Fruit fly (Drosophila melanogaster) whole organism, embryonic: ENCODE measurements around the gene Reg-2.

Experiments
- B-H2 ChIP-seq: fragments of 200-800 bp; sonication (Bioruptor generic); optimal IDR thresholded peaks from 2 replicates; lab custom pipeline; 2018; ENCODE audit warnings: missing biosample characterization, mild to moderate bottlenecking, missing genetic modification characterization
- C15 ChIP-seq: fragments of 200-800 bp; sonication (Bioruptor generic); IDR thresholded peaks from 3 replicates; pipeline ENCODE4 v1.3.6; 2022; ENCODE audit warnings: missing biosample characterization, missing genetic modification characterization
- CG10147 ChIP-seq: fragments of 200-800 bp; sonication (Bioruptor generic); optimal IDR thresholded peaks from 2 replicates; lab custom pipeline; 2019; ENCODE audit warnings: missing biosample characterization, mild to moderate bottlenecking, missing genetic modification characterization, moderate library complexity
- CG10431 ChIP-seq: fragments of 200-800 bp; sonication (Bioruptor generic); optimal IDR thresholded peaks from 3 replicates; lab custom pipeline; 2018; ENCODE audit warnings: missing biosample characterization, mild to moderate bottlenecking, missing genetic modification characterization
- CG11456 ChIP-seq: fragments of 200-800 bp; sonication (Bioruptor generic); IDR thresholded peaks from 3 replicates; pipeline ENCODE4 v1.3.6; 2022; ENCODE audit warnings: missing biosample characterization, missing genetic modification characterization
- CG12104 ChIP-seq: fragments of 200-800 bp; sonication (Bioruptor generic); optimal IDR thresholded peaks from 3 replicates; lab custom pipeline; 2016; ENCODE audit warnings: missing biosample characterization, missing genetic modification characterization
- CG1602 ChIP-seq: fragments of 200-800 bp; sonication (Bioruptor generic); optimal IDR thresholded peaks from 3 replicates; lab custom pipeline; 2016; ENCODE audit warnings: missing biosample characterization, missing genetic modification characterization
- CG30403 ChIP-seq: fragments of 200-800 bp; sonication (Bioruptor generic); optimal IDR thresholded peaks from 3 replicates; lab custom pipeline; 2016; ENCODE audit warnings: missing biosample characterization, missing genetic modification characterization
- CG33213 ChIP-seq: fragments of 200-800 bp; sonication (Bioruptor generic); optimal IDR thresholded peaks from 3 replicates; lab custom pipeline; 2016; ENCODE audit warnings: missing biosample characterization, missing genetic modification characterization
- CG34376 ChIP-seq: fragments of 200-800 bp; sonication (Bioruptor generic); optimal IDR thresholded peaks from 2 replicates; lab custom pipeline; 2018; ENCODE audit warnings: missing biosample characterization, mild to moderate bottlenecking, missing genetic modification characterization
- CG5245 ChIP-seq: fragments of 200-800 bp; sonication (Bioruptor generic); optimal IDR thresholded peaks from 3 replicates; lab custom pipeline; 2016; ENCODE audit warnings: missing biosample characterization, missing genetic modification characterization
- CG6272 ChIP-seq: fragments of 200-800 bp; sonication (Bioruptor generic); IDR thresholded peaks from 2 replicates; pipeline ENCODE4 v1.3.6; 2022; ENCODE audit warnings: missing biosample characterization, missing genetic modification characterization
- CG8765 ChIP-seq: fragments of 200-800 bp; sonication (Bioruptor generic); IDR thresholded peaks from 2 replicates; pipeline ENCODE4 v1.3.6; 2022; ENCODE audit warnings: missing biosample characterization, missing genetic modification characterization
- CG9727 ChIP-seq: fragments of 200-800 bp; sonication (Bioruptor generic); optimal IDR thresholded peaks from 3 replicates; lab custom pipeline; 2017; ENCODE audit warnings: missing biosample characterization, mild to moderate bottlenecking, missing genetic modification characterization
- CG9876 ChIP-seq: fragments of 200-800 bp; sonication (Bioruptor generic); optimal IDR thresholded peaks from 2 replicates; lab custom pipeline; 2016; ENCODE audit warnings: missing biosample characterization, missing genetic modification characterization
- Dip3 ChIP-seq: fragments of 200-800 bp; sonication (Bioruptor generic); optimal IDR thresholded peaks from 3 replicates; lab custom pipeline; 2016; ENCODE audit warnings: missing biosample characterization, missing genetic modification characterization
- Dp ChIP-seq: fragments of 200-800 bp; sonication (Bioruptor generic); optimal IDR thresholded peaks from 2 replicates; lab custom pipeline; 2018; ENCODE audit warnings: missing biosample characterization, mild to moderate bottlenecking, missing genetic modification characterization, moderate library complexity
- Ets65A ChIP-seq: fragments of 200-800 bp; sonication (Bioruptor generic); peaks from one replicate; lab custom pipeline; 2016; ENCODE audit warnings: missing biosample characterization, missing genetic modification characterization
- Fer3 ChIP-seq: fragments of 200-800 bp; sonication (Bioruptor generic); optimal IDR thresholded peaks from 2 replicates; lab custom pipeline; 2018; ENCODE audit warnings: missing biosample characterization, mild to moderate bottlenecking, missing genetic modification characterization, moderate library complexity
- GATAe ChIP-seq: fragments of 200-800 bp; sonication (Bioruptor generic); conservative IDR thresholded peaks from 2 replicates; pipeline ENCODE4 v1.3.6; 2022; ENCODE audit warnings: missing biosample characterization, missing genetic modification characterization
- HLHmδ ChIP-seq: fragments of 200-800 bp; sonication (Bioruptor generic); optimal IDR thresholded peaks from 2 replicates; lab custom pipeline; 2018; ENCODE audit warnings: missing biosample characterization, mild to moderate bottlenecking, missing genetic modification characterization, moderate library complexity
- Hand ChIP-seq: fragments of 200-800 bp; sonication (Bioruptor generic); optimal IDR thresholded peaks from 2 replicates; lab custom pipeline; 2017; ENCODE audit warnings: mild to moderate bottlenecking, missing biosample characterization, missing genetic modification reagents, missing genetic modification characterization
- Hr39 ChIP-seq: fragments of >200 bp; optimal IDR thresholded peaks from 2 replicates; lab custom pipeline; 2017
- MESR4 ChIP-seq: fragments of 200-800 bp; sonication (Bioruptor generic); optimal IDR thresholded peaks from 2 replicates; lab custom pipeline; 2018; ENCODE audit warnings: missing biosample characterization, mild to moderate bottlenecking, missing genetic modification characterization, moderate library complexity
- Med ChIP-seq: fragments of 200-800 bp; sonication (Bioruptor generic); peaks from one replicate; lab custom pipeline; 2016; ENCODE audit warnings: missing biosample characterization, missing genetic modification characterization, mild to moderate bottlenecking, inconsistent platforms, moderate library complexity
- NFAT ChIP-seq: fragments of 200-800 bp; sonication (Bioruptor generic); IDR thresholded peaks from 2 replicates; pipeline ENCODE4 v1.3.6; 2022; ENCODE audit warnings: missing biosample characterization, missing genetic modification characterization
- Xbp1 ChIP-seq: fragments of 200-800 bp; sonication (Bioruptor generic); optimal IDR thresholded peaks from 3 replicates; lab custom pipeline; 2016; ENCODE audit warnings: missing biosample characterization, mild to moderate bottlenecking, missing genetic modification characterization
- abd-A ChIP-seq: fragments of 200-800 bp; sonication (Bioruptor generic); optimal IDR thresholded peaks from 3 replicates; lab custom pipeline; 2019; ENCODE audit warnings: missing biosample characterization, mild to moderate bottlenecking, missing genetic modification characterization, moderate library complexity
- bigmax ChIP-seq: fragments of 200-800 bp; sonication (Bioruptor generic); optimal IDR thresholded peaks from 2 replicates; lab custom pipeline; 2018; ENCODE audit warnings: missing biosample characterization, mild to moderate bottlenecking, missing genetic modification characterization
- cad ChIP-seq: fragments of >200 bp; optimal IDR thresholded peaks from 2 replicates; lab custom pipeline; 2017; ENCODE audit warnings: missing biosample characterization, missing genetic modification characterization
- crp ChIP-seq, 2 experiments: fragments of 200-800 bp; sonication (Bioruptor generic); optimal IDR thresholded peaks; 2 replicates in 1 of 2; 3 replicates in 1 of 2; lab custom pipeline; 2017; ENCODE audit warnings: missing biosample characterization in 2 of 2, missing genetic modification characterization in 2 of 2, mild to moderate bottlenecking in 1 of 2, moderate library complexity in 1 of 2
- dan ChIP-seq: fragments of 200-800 bp; sonication (Bioruptor generic); IDR thresholded peaks from 2 replicates; pipeline ENCODE4 v1.3.6; 2022; ENCODE audit warnings: missing biosample characterization, missing genetic modification characterization
- danr ChIP-seq: fragments of 200-800 bp; sonication (Bioruptor generic); IDR thresholded peaks from 2 replicates; pipeline ENCODE4 v1.3.6; 2022; ENCODE audit warnings: missing biosample characterization, missing genetic modification characterization
- h ChIP-seq: fragments of >200 bp; optimal IDR thresholded peaks from 2 replicates; lab custom pipeline; 2017
- ham ChIP-seq: fragments of 200-800 bp; sonication (Bioruptor generic); IDR thresholded peaks from 2 replicates; pipeline ENCODE4 v1.3.6; 2022; ENCODE audit warnings: missing biosample characterization, missing genetic modification characterization
- hkb ChIP-seq, 2 experiments: fragments of 200-800 bp in 1 of 2; fragments of >200 bp in 1 of 2; sonication (Bioruptor generic) in 1 of 2; IDR thresholded peaks in 1 of 2; optimal IDR thresholded peaks in 1 of 2; 2 replicates each; pipeline versions ENCODE4 v1.3.6 to Lab custom; 2017 to 2022; ENCODE audit warnings: missing biosample characterization in 1 of 2, missing genetic modification characterization in 1 of 2
- ind ChIP-seq: fragments of 200-800 bp; sonication (Bioruptor generic); optimal IDR thresholded peaks from 3 replicates; lab custom pipeline; 2016; ENCODE audit warnings: missing biosample characterization, missing genetic modification characterization
- jing ChIP-seq: fragments of 200-800 bp; sonication (Bioruptor generic); optimal IDR thresholded peaks from 2 replicates; lab custom pipeline; 2018; ENCODE audit warnings: missing biosample characterization, mild to moderate bottlenecking, missing genetic modification characterization
- jumu ChIP-seq: fragments of 200-800 bp; sonication (Bioruptor generic); optimal IDR thresholded peaks from 3 replicates; lab custom pipeline; 2016; ENCODE audit warnings: missing biosample characterization, missing genetic modification characterization
- lov ChIP-seq, 2 experiments: fragments of 200-800 bp in 1 of 2; fragments of >200 bp in 1 of 2; sonication (Bioruptor generic) in 1 of 2; IDR thresholded peaks in 1 of 2; optimal IDR thresholded peaks in 1 of 2; 2 replicates in 1 of 2; 3 replicates in 1 of 2; pipeline versions ENCODE4 v1.3.6 to Lab custom; 2017 to 2022; ENCODE audit warnings: missing biosample characterization in 1 of 2, missing genetic modification characterization in 1 of 2
- nerfin-1 ChIP-seq: fragments of 200-800 bp; sonication (Bioruptor generic); optimal IDR thresholded peaks from 3 replicates; lab custom pipeline; 2019; ENCODE audit warnings: missing biosample characterization, mild to moderate bottlenecking, missing genetic modification characterization, moderate library complexity
- onecut ChIP-seq: fragments of 200-800 bp; sonication (Bioruptor generic); IDR thresholded peaks from 2 replicates; pipeline ENCODE4 v1.3.6; 2022; ENCODE audit warnings: missing biosample characterization, missing genetic modification characterization
- schlank ChIP-seq: fragments of 200-800 bp; sonication (Bioruptor generic); optimal IDR thresholded peaks from 2 replicates; lab custom pipeline; 2018; ENCODE audit warnings: missing biosample characterization, mild to moderate bottlenecking, missing genetic modification characterization
- scrt ChIP-seq: fragments of 200-800 bp; sonication (Bioruptor generic); optimal IDR thresholded peaks from 2 replicates; lab custom pipeline; 2018; ENCODE audit warnings: missing biosample characterization, mild to moderate bottlenecking, missing genetic modification characterization, moderate library complexity
- sima ChIP-seq: fragments of 200-800 bp; sonication (Bioruptor generic); optimal IDR thresholded peaks from 2 replicates; lab custom pipeline; 2016; ENCODE audit warnings: missing biosample characterization, missing genetic modification characterization
- slou ChIP-seq: fragments of 200-800 bp; sonication (Bioruptor generic); optimal IDR thresholded peaks from 3 replicates; lab custom pipeline; 2016; ENCODE audit warnings: missing biosample characterization, missing genetic modification characterization
- tio ChIP-seq: fragments of 200-800 bp; sonication (Bioruptor generic); optimal IDR thresholded peaks from 2 replicates; lab custom pipeline; 2017; ENCODE audit warnings: missing biosample characterization, missing genetic modification characterization, inconsistent platforms
- toy ChIP-seq: fragments of 200-800 bp; sonication (Bioruptor generic); IDR thresholded peaks from 2 replicates; pipeline ENCODE4 v1.3.6; 2022; ENCODE audit warnings: missing biosample characterization, missing genetic modification characterization
- wdn ChIP-seq: fragments of 200-800 bp; sonication (Bioruptor generic); IDR thresholded peaks from 2 replicates; pipeline ENCODE4 v1.3.6; 2022; ENCODE audit warnings: missing biosample characterization, missing genetic modification characterization
- z ChIP-seq: fragments of 200-800 bp; sonication (Bioruptor generic); IDR thresholded peaks from 3 replicates; pipeline ENCODE4 v1.3.6; 2022; ENCODE audit warnings: missing biosample characterization, missing genetic modification characterization

Reg-2 gene

dm6 chr3L:640324-640974, 34.1 kb upstream of the Reg-2 start (continued):
- TF ChIP-seq CG34376 (peak; percentile 15), GATAe (GFP tag; lab: Robert Waterston, UW) (no peak), CG8765 (GFP tag; lab: Robert Waterston, UW) (peak; percentile 88), MESR4 (GFP tag; lab: Kevin White, UChicago) (peak; percentile 2), CG12104 (peak; percentile 61), nerfin-1 (tag; lab: Kevin White, UChicago) (peak; percentile 81), CG6272 (GFP tag; lab: Robert Waterston, UW) (peak; percentile 32; the same call in 1 of the 2 replicates), HLHmδ (GFP tag; lab: Kevin White, UChicago) (no peak), Hr39 (lab: Kevin White, UChicago) (no peak), h (lab: Kevin White, UChicago) (no peak), CG10147 (GFP tag; lab: Kevin White, UChicago) (peak; percentile 65), wdn (0 out of 2 replicates have a peak, but pooled peaks have one; percentile 41), Ets65A (GFP tag; lab: Kevin White, UChicago) (peak; percentile 93), CG1602 (GFP tag; lab: Kevin White, UChicago) (peak; percentile 77), NFAT (GFP tag; lab: Robert Waterston, UW) (0 out of 2 replicates have a peak, but pooled peaks have one; percentile 15), slou (GFP tag; lab: Kevin White, UChicago) (peak; percentile 40), B-H2 (no peak), Fer3 (tag; lab: Kevin White, UChicago) (peak; percentile 71), CG5245 (GFP tag; lab: Kevin White, UChicago) (peak; percentile 79), bigmax (no peak), CG30403 (GFP tag; lab: Kevin White, UChicago) (peak; percentile 86), C15 (no peak), Hand (GFP tag; lab: Kevin White, UChicago) (peak; percentile 8), tio (GFP tag; lab: Kevin White, UChicago) (peak; percentile 82), Med (peak; percentile 96), toy (GFP tag; lab: Robert Waterston, UW) (no peak), jing (GFP tag; lab: Kevin White, UChicago) (peak; percentile 74), ind (GFP tag; lab: Kevin White, UChicago) (peak; percentile 83), CG33213 (GFP tag; lab: Kevin White, UChicago) (peak; percentile 74), danr (GFP tag; lab: Robert Waterston, UW) (peak; percentile 66), Xbp1 (peak; percentile 84), dan (GFP tag; lab: Robert Waterston, UW) (no peak; the same call in 1 of the 2 replicates), onecut (GFP tag; lab: Robert Waterston, UW) (peak; percentile 75), CG9727 (GFP tag; lab: Kevin White, UChicago) (peak; percentile 94), CG11456 (GFP tag; lab: Robert Waterston, UW) (no peak), CG10431 (GFP tag; lab: Kevin White, UChicago) (peak; percentile 73), schlank (tag; lab: Kevin White, UChicago) (peak; percentile 29), ham (no peak), hkb (optimal IDR thresholded peaks at IDR 0.05; lab: Kevin White, UChicago) (no peak), hkb (GFP tag; IDR thresholded peaks at IDR 0.05; lab: Robert Waterston, UW) (peak; percentile 86), sima (GFP tag; lab: Kevin White, UChicago) (peak; percentile 67), Dp (GFP tag; lab: Kevin White, UChicago) (no peak), abd-A (tag; lab: Kevin White, UChicago) (no peak), jumu (GFP tag; lab: Kevin White, UChicago) (peak; percentile 80), z (GFP tag; lab: Robert Waterston, UW) (peak; percentile 7; the same call in 1 of the 3 replicates), lov (optimal IDR thresholded peaks at IDR 0.05; lab: Kevin White, UChicago) (no peak), lov (GFP tag; IDR thresholded peaks at IDR 0.05; lab: Robert Waterston, UW) (no peak; the same call in 2 of the 3 replicates), Dip3 (GFP tag; lab: Kevin White, UChicago) (peak; percentile 54), scrt (peak; percentile 65), CG9876 (GFP tag; lab: Kevin White, UChicago) (peak; percentile 76), cad (GFP tag; lab: Kevin White, UChicago) (peak; percentile 15), crp (GFP tag; optimal IDR thresholded peaks at IDR 0.05; lab: Kevin White, UChicago) (peak in 1 of 2 experiments; percentile 38)
